Fruit fly (Drosophila melanogaster): ENCODE data around the gene CG10993.

Gene CG10993

DNA sequence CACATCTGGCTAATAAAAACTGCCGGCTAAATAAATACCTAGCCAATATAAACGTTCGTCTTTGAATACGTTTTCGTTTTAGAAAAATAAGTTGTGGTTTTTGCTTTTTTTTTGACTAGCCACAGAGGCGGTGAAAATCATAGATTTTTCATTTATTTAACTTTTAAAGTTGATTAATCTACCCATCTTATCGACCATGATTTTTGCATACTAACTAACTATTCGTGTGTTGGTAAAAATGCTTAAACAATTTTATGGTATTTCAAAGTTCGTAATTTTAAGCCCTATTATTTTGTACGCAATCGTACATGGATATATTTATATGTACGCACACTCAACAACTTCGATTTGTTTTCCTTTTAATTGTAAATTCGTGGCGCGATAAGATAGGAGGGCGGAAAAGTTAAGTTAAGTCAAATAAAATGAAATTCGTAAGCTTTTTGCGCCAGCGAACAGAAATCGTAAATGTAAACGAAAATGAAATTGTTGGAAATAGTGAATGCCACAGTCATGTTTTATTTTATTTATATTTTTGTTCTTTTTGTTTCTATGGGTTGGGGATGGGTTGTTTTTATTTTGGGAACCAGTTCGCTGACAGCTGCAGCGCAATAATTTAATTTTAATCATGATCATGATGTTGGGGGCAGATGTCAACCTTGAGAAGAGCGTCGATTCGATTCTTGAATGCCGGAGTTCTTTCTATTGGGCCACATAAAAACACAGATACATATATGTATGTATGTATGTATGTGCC is 26.7 kb upstream of the CG10993 start:
- TF ChIP-seq CG32121 (GFP tag; IDR thresholded peaks at IDR 0.05) = peak; percentile 56
- TF ChIP-seq CG34367 (tag; optimal IDR thresholded peaks at IDR 0.05) = no peak
- TF ChIP-seq Snoo (tag; optimal IDR thresholded peaks at IDR 0.05) = no peak
- peak; percentile 56; the same call in 1 of the 2 replicates for TF ChIP-seq Ets98B (GFP tag; IDR thresholded peaks at IDR 0.05)
- TF ChIP-seq CG8301 (tag; optimal IDR thresholded peaks at IDR 0.05) = peak; percentile 20
- TF ChIP-seq CG4496 (GFP tag; IDR thresholded peaks at IDR 0.05) = peak; percentile 40; the same call in 1 of the 3 replicates
- peak; percentile 4 for TF ChIP-seq Pif1B (GFP tag; optimal IDR thresholded peaks at IDR 0.05)
- peak; percentile 42; the same call in 1 of the 2 replicates for TF ChIP-seq CG12605 (GFP tag; IDR thresholded peaks at IDR 0.05)

dm6 chrX:13815526-13816173 is 24.7 kb upstream of the CG10993 start:
- TF ChIP-seq CG4496 (GFP tag; IDR thresholded peaks at IDR 0.05) (peak; percentile 45; the same call in 2 of the 3 replicates), Snoo (tag; optimal IDR thresholded peaks at IDR 0.05) (peak; percentile 71), CG8301 (tag; optimal IDR thresholded peaks at IDR 0.05) (peak; percentile 86), CG17806 (tag; optimal IDR thresholded peaks at IDR 0.05) (peak; percentile 59), EcR (GFP tag; optimal IDR thresholded peaks at IDR 0.05) (no peak), fd96Ca (GFP tag; IDR thresholded peaks at IDR 0.05) (peak; percentile 80), D1 (tag; optimal IDR thresholded peaks at IDR 0.05) (peak; percentile 52), CG13204 (GFP tag; optimal IDR thresholded peaks at IDR 0.05) (peak; percentile 31), Ets98B (GFP tag; IDR thresholded peaks at IDR 0.05) (peak; percentile 77; the same call in 1 of the 2 replicates), CG15710 (tag; optimal IDR thresholded peaks at IDR 0.05) (peak; percentile 73), CG14655 (GFP tag; optimal IDR thresholded peaks at IDR 0.05) (peak; percentile 89), CG34367 (tag; optimal IDR thresholded peaks at IDR 0.05) (peak; percentile 58), CG8159 (tag; optimal IDR thresholded peaks at IDR 0.05) (peak; percentile 76), CG32121 (GFP tag; IDR thresholded peaks at IDR 0.05) (peak; percentile 77), gl (tag; optimal IDR thresholded peaks at IDR 0.05) (no peak), CG10348 (GFP tag; IDR thresholded peaks at IDR 0.05) (peak; percentile 58), CG12605 (GFP tag; IDR thresholded peaks at IDR 0.05) (peak; percentile 52), Pif1B (GFP tag; optimal IDR thresholded peaks at IDR 0.05) (peak; percentile 38), rn (GFP tag; IDR thresholded peaks at IDR 0.05) (peak; percentile 41; the same call in 1 of the 2 replicates), CG9948 (tag; optimal IDR thresholded peaks at IDR 0.05) (peak; percentile 72), Pif1A (GFP tag; optimal IDR thresholded peaks at IDR 0.05) (peak; percentile 73)

dm6 chrX:13814058-13814457 is 23.1 kb upstream of the CG10993 start:
- TF ChIP-seq gl (tag; optimal IDR thresholded peaks at IDR 0.05) (no peak), fd96Ca (GFP tag; IDR thresholded peaks at IDR 0.05) (no peak), CG34367 (tag; optimal IDR thresholded peaks at IDR 0.05) (no peak), D1 (tag; optimal IDR thresholded peaks at IDR 0.05) (no peak), CG17806 (tag; optimal IDR thresholded peaks at IDR 0.05) (no peak), EcR (GFP tag; optimal IDR thresholded peaks at IDR 0.05) (no peak), CG8301 (tag; optimal IDR thresholded peaks at IDR 0.05) (no peak), rn (GFP tag; IDR thresholded peaks at IDR 0.05) (no peak), CG14655 (GFP tag; optimal IDR thresholded peaks at IDR 0.05) (no peak), CG12605 (GFP tag; IDR thresholded peaks at IDR 0.05) (no peak), CG13204 (GFP tag; optimal IDR thresholded peaks at IDR 0.05) (no peak), CG4496 (GFP tag; IDR thresholded peaks at IDR 0.05) (no peak), CG9948 (tag; optimal IDR thresholded peaks at IDR 0.05) (no peak), Snoo (tag; optimal IDR thresholded peaks at IDR 0.05) (no peak), Pif1A (GFP tag; optimal IDR thresholded peaks at IDR 0.05) (no peak), Pif1B (GFP tag; optimal IDR thresholded peaks at IDR 0.05) (no peak), CG10348 (GFP tag; IDR thresholded peaks at IDR 0.05) (no peak), CG15710 (tag; optimal IDR thresholded peaks at IDR 0.05) (no peak)

dm6 chrX:13811480-13811879 is 20.6 kb upstream of the CG10993 start, which contains the start of gene CG11095:
Gene CG11095, plus strand, starts transcription at chrX:13811684.
- TF ChIP-seq EcR (GFP tag; optimal IDR thresholded peaks at IDR 0.05) = no peak
- no peak for TF ChIP-seq CG15710 (tag; optimal IDR thresholded peaks at IDR 0.05)
- TF ChIP-seq Ets98B (GFP tag; IDR thresholded peaks at IDR 0.05) = peak; percentile 32; the same call in 1 of the 2 replicates
- TF ChIP-seq fd96Ca (GFP tag; IDR thresholded peaks at IDR 0.05) = no peak
- no peak for TF ChIP-seq CG34367 (tag; optimal IDR thresholded peaks at IDR 0.05)
- no peak for TF ChIP-seq Pif1B (GFP tag; optimal IDR thresholded peaks at IDR 0.05)
- peak; percentile 13 for TF ChIP-seq CG14655 (GFP tag; optimal IDR thresholded peaks at IDR 0.05)
- no peak for TF ChIP-seq CG9948 (tag; optimal IDR thresholded peaks at IDR 0.05)
- no peak for TF ChIP-seq Snoo (tag; optimal IDR thresholded peaks at IDR 0.05)
- no peak for TF ChIP-seq rn (GFP tag; IDR thresholded peaks at IDR 0.05)
- TF ChIP-seq CG32121 (GFP tag; IDR thresholded peaks at IDR 0.05) = no peak
- TF ChIP-seq D1 (tag; optimal IDR thresholded peaks at IDR 0.05) = no peak
- TF ChIP-seq CG17806 (tag; optimal IDR thresholded peaks at IDR 0.05) = no peak
- TF ChIP-seq gl (tag; optimal IDR thresholded peaks at IDR 0.05) = peak; percentile 40
- no peak for TF ChIP-seq CG8301 (tag; optimal IDR thresholded peaks at IDR 0.05)
- TF ChIP-seq CG12605 (GFP tag; IDR thresholded peaks at IDR 0.05) = peak; percentile 61
- peak; percentile 44; the same call in 1 of the 3 replicates for TF ChIP-seq CG4496 (GFP tag; IDR thresholded peaks at IDR 0.05)

- TF ChIP-seq CG4496 (GFP tag; IDR thresholded peaks at IDR 0.05) = peak; percentile 54; the same call in 1 of the 3 replicates
- no peak for TF ChIP-seq CG8301 (tag; optimal IDR thresholded peaks at IDR 0.05)
These were observed 14.6 kb upstream of the CG10993 start for dm6 chrX:13805554-13805953.

Data from whole organism, pupa.